Worm (Caenorhabditis elegans) whole organism, L4/young adult: Measurements from ENCODE around the gene str-158.

ENCODE experiments used
- dao-5 ChIP-seq: sonication (generic microtip); optimal IDR thresholded peaks from 2 replicates; lab custom pipeline; 2016; ENCODE audit warnings: missing genotype, missing genetic modification characterization, moderate library complexity, missing compliant biosample characterization
- him-1 ChIP-seq: sonication (generic microtip); optimal IDR thresholded peaks from 2 replicates; lab custom pipeline; 2016; ENCODE audit warnings: missing genotype, missing genetic modification reagents, missing genetic modification characterization, missing compliant biosample characterization

- no peak for TF ChIP-seq dao-5 (tag; lab: Kevin White, UChicago)
- no peak for TF ChIP-seq him-1
Observed at ce11 chrIV:4945771-4946170, 27.9 kb downstream of the str-158 start, which contains the start of gene str-169.
